Fruit fly (Drosophila melanogaster) whole organism, embryonic: Measurements from ENCODE around the gene pHCl-2.

Experiments used
- B-H2 ChIP-seq: fragments of 200-800 bp; sonication (Bioruptor generic); optimal IDR thresholded peaks from 2 replicates; lab custom pipeline; 2018; ENCODE audit warnings: missing biosample characterization, mild to moderate bottlenecking, missing genetic modification characterization
- Bdp1 ChIP-seq: fragments of 200-800 bp; sonication (Bioruptor generic); optimal IDR thresholded peaks from 3 replicates; lab custom pipeline; 2016; ENCODE audit warnings: missing biosample characterization, missing genetic modification characterization
- CG10274 ChIP-seq: fragments of 200-800 bp; sonication (Bioruptor generic); optimal IDR thresholded peaks from 3 replicates; lab custom pipeline; 2017; ENCODE audit warnings: missing biosample characterization, mild to moderate bottlenecking, missing genetic modification characterization
- CG17328 ChIP-seq: fragments of 200-800 bp; sonication (Bioruptor generic); IDR thresholded peaks from 2 replicates; pipeline ENCODE4 v1.3.6; 2022; ENCODE audit warnings: missing biosample characterization, missing genetic modification characterization
- CG1832 ChIP-seq: fragments of 200-800 bp; sonication (Bioruptor generic); optimal IDR thresholded peaks from 2 replicates; lab custom pipeline; 2017; ENCODE audit warnings: missing biosample characterization, mild to moderate bottlenecking, missing genetic modification characterization, inconsistent platforms
- CG18599 ChIP-seq: fragments of 200-800 bp; sonication (Bioruptor generic); optimal IDR thresholded peaks from 3 replicates; lab custom pipeline; 2017; ENCODE audit warnings: missing biosample characterization, missing genetic modification characterization, mild to moderate bottlenecking, moderate library complexity, missing genetic modification reagents
- CG18619 ChIP-seq: fragments of 200-800 bp; sonication (Bioruptor generic); optimal IDR thresholded peaks from 3 replicates; lab custom pipeline; 2017; ENCODE audit warnings: missing biosample characterization, mild to moderate bottlenecking, missing genetic modification characterization
- CG2120 ChIP-seq: fragments of 200-800 bp; sonication (Bioruptor generic); optimal IDR thresholded peaks from 3 replicates; lab custom pipeline; 2016; ENCODE audit warnings: missing biosample characterization, missing genetic modification characterization
- CG3995 ChIP-seq: fragments of 200-800 bp; sonication (Bioruptor generic); optimal IDR thresholded peaks from 3 replicates; lab custom pipeline; 2016; ENCODE audit warnings: missing biosample characterization, missing genetic modification characterization
- CG6683 ChIP-seq: fragments of 200-800 bp; sonication (Bioruptor generic); optimal IDR thresholded peaks from 2 replicates; lab custom pipeline; 2017; ENCODE audit warnings: missing biosample characterization, mild to moderate bottlenecking, missing genetic modification characterization, missing genetic modification reagents
- CG6689 ChIP-seq: fragments of 200-800 bp; sonication (Bioruptor generic); IDR thresholded peaks from 2 replicates; pipeline ENCODE4 v1.3.6; 2022; ENCODE audit warnings: missing biosample characterization, missing genetic modification characterization
- CG7556 ChIP-seq: fragments of 200-800 bp; sonication (Bioruptor generic); optimal IDR thresholded peaks from 2 replicates; lab custom pipeline; 2017; ENCODE audit warnings: missing biosample characterization, mild to moderate bottlenecking, missing genetic modification characterization
- CTCF ChIP-seq: fragments of 200-800 bp; sonication (Bioruptor generic); optimal IDR thresholded peaks from 2 replicates; lab custom pipeline; 2017; ENCODE audit warnings: missing biosample characterization, mild to moderate bottlenecking, missing genetic modification characterization, moderate library complexity
- Chrac-16 ChIP-seq: fragments of 200-800 bp; sonication (Bioruptor generic); optimal IDR thresholded peaks from 3 replicates; lab custom pipeline; 2016; ENCODE audit warnings: missing biosample characterization, missing genetic modification characterization
- D19B ChIP-seq: fragments of 200-800 bp; sonication (Bioruptor generic); optimal IDR thresholded peaks from 2 replicates; lab custom pipeline; 2017; ENCODE audit warnings: missing biosample characterization, mild to moderate bottlenecking, missing genetic modification characterization
- Doc2 ChIP-seq: fragments of 200-800 bp; sonication (Bioruptor generic); IDR thresholded peaks from 2 replicates; pipeline ENCODE4 v1.3.6; 2022; ENCODE audit warnings: missing biosample characterization, missing genetic modification characterization
- Dp ChIP-seq: fragments of 200-800 bp; sonication (Bioruptor generic); optimal IDR thresholded peaks from 2 replicates; lab custom pipeline; 2018; ENCODE audit warnings: missing biosample characterization, mild to moderate bottlenecking, missing genetic modification characterization, moderate library complexity
- ERR ChIP-seq: fragments of 200-800 bp; sonication (Bioruptor generic); optimal IDR thresholded peaks from 2 replicates; lab custom pipeline; 2016; ENCODE audit warnings: missing biosample characterization, missing genetic modification characterization
- Fer1 ChIP-seq: fragments of 200-800 bp; sonication (Bioruptor generic); optimal IDR thresholded peaks from 2 replicates; lab custom pipeline; 2017; ENCODE audit warnings: missing biosample characterization, mild to moderate bottlenecking, missing genetic modification characterization
- Meics ChIP-seq: fragments of 200-800 bp; sonication (Bioruptor generic); optimal IDR thresholded peaks from 2 replicates; lab custom pipeline; 2017; ENCODE audit warnings: missing biosample characterization, mild to moderate bottlenecking, missing genetic modification characterization
- Nf-YA ChIP-seq: fragments of 200-800 bp; sonication (Bioruptor generic); IDR thresholded peaks from 2 replicates; pipeline ENCODE4 v1.3.6; 2022; ENCODE audit warnings: missing biosample characterization, missing genetic modification characterization
- Sox102F ChIP-seq: fragments of 200-800 bp; sonication (Bioruptor generic); optimal IDR thresholded peaks from 2 replicates; lab custom pipeline; 2018; ENCODE audit warnings: missing biosample characterization, mild to moderate bottlenecking, missing genetic modification characterization, moderate library complexity
- TFAM ChIP-seq: fragments of 200-800 bp; sonication (Bioruptor generic); optimal IDR thresholded peaks from 2 replicates; lab custom pipeline; 2017; ENCODE audit warnings: missing biosample characterization, missing genetic modification characterization, inconsistent platforms
- ash1 ChIP-seq: fragments of 200-800 bp; sonication (Bioruptor generic); optimal IDR thresholded peaks from 2 replicates; lab custom pipeline; 2018; ENCODE audit warnings: missing biosample characterization, mild to moderate bottlenecking, missing genetic modification characterization
- bbx ChIP-seq: fragments of 200-800 bp; sonication (Bioruptor generic); IDR thresholded peaks from 2 replicates; pipeline ENCODE4 v1.3.6; 2022; ENCODE audit warnings: missing biosample characterization, missing genetic modification characterization; ENCODE audit not compliant: partially characterized antibody
- cas ChIP-seq: fragments of 200-800 bp; sonication (Bioruptor generic); IDR thresholded peaks from 2 replicates; pipeline ENCODE4 v1.3.6; 2022; ENCODE audit warnings: missing biosample characterization, missing genetic modification characterization
- crol ChIP-seq: fragments of 200-800 bp; sonication (Bioruptor generic); IDR thresholded peaks from 2 replicates; pipeline ENCODE4 v1.3.6; 2022; ENCODE audit warnings: missing biosample characterization, missing genetic modification characterization
- eyg ChIP-seq: fragments of 200-800 bp; sonication (Bioruptor generic); optimal IDR thresholded peaks from 3 replicates; lab custom pipeline; 2016; ENCODE audit warnings: missing biosample characterization, missing genetic modification characterization
- fd102C ChIP-seq: fragments of 200-800 bp; sonication (Bioruptor generic); optimal IDR thresholded peaks from 2 replicates; lab custom pipeline; 2018; ENCODE audit warnings: missing biosample characterization, mild to moderate bottlenecking, missing genetic modification characterization, moderate library complexity
- fd3F ChIP-seq: fragments of 200-800 bp; sonication (Bioruptor generic); optimal IDR thresholded peaks from 2 replicates; lab custom pipeline; 2018; ENCODE audit warnings: missing biosample characterization, mild to moderate bottlenecking, missing genetic modification characterization, moderate library complexity
- h ChIP-seq: fragments of >200 bp; optimal IDR thresholded peaks from 2 replicates; lab custom pipeline; 2017
- lab ChIP-seq: fragments of 200-800 bp; sonication (Bioruptor generic); optimal IDR thresholded peaks from 3 replicates; lab custom pipeline; 2017; ENCODE audit warnings: missing biosample characterization, missing genetic modification characterization, mild to moderate bottlenecking, moderate library complexity, missing genetic modification reagents
- oc ChIP-seq: fragments of 200-800 bp; sonication (Bioruptor generic); optimal IDR thresholded peaks from 2 replicates; lab custom pipeline; 2018; ENCODE audit warnings: missing biosample characterization, mild to moderate bottlenecking, missing genetic modification characterization, moderate library complexity
- odd ChIP-seq: fragments of 200-800 bp; sonication (Bioruptor generic); optimal IDR thresholded peaks from 2 replicates; lab custom pipeline; 2017; ENCODE audit warnings: missing biosample characterization, mild to moderate bottlenecking, missing genetic modification characterization
- p53 ChIP-seq: fragments of 200-800 bp; sonication (Bioruptor generic); optimal IDR thresholded peaks from 2 replicates; lab custom pipeline; 2016; ENCODE audit warnings: missing biosample characterization, missing genetic modification characterization
- pnt ChIP-seq: fragments of 200-800 bp; sonication (Bioruptor generic); optimal IDR thresholded peaks from 3 replicates; lab custom pipeline; 2016; ENCODE audit warnings: missing biosample characterization, missing genetic modification characterization
- psq ChIP-seq: fragments of 200-800 bp; sonication (Bioruptor generic); optimal IDR thresholded peaks from 2 replicates; lab custom pipeline; 2017; ENCODE audit warnings: missing biosample characterization, missing genetic modification characterization
- ranshi ChIP-seq: fragments of 200-800 bp; sonication (Bioruptor generic); IDR thresholded peaks from 2 replicates; pipeline ENCODE4 v1.3.6; 2022; ENCODE audit warnings: missing biosample characterization, missing genetic modification characterization
- run ChIP-seq: fragments of 200-800 bp; sonication (Bioruptor generic); optimal IDR thresholded peaks from 3 replicates; lab custom pipeline; 2018; ENCODE audit warnings: missing biosample characterization, mild to moderate bottlenecking, missing genetic modification characterization
- sc ChIP-seq, 3 experiments: fragments of >200 bp in 2 of 3; fragments of 200-800 bp in 1 of 3; sonication (Bioruptor generic) in 1 of 3; optimal IDR thresholded peaks; 2 replicates in 2 of 3; 3 replicates in 1 of 3; lab custom pipeline; 2017; ENCODE audit warnings: mild to moderate bottlenecking in 1 of 3, missing biosample characterization in 1 of 3, missing genetic modification characterization in 1 of 3, missing genetic modification reagents in 1 of 3
- sim ChIP-seq: fragments of 200-800 bp; sonication (Bioruptor generic); IDR thresholded peaks from 2 replicates; pipeline ENCODE4 v1.3.6; 2022; ENCODE audit warnings: missing biosample characterization, missing genetic modification characterization
- tna ChIP-seq: fragments of 200-800 bp; sonication (Bioruptor generic); IDR thresholded peaks from 2 replicates; pipeline ENCODE4 v1.3.6; 2022; ENCODE audit warnings: missing biosample characterization, missing genetic modification characterization; ENCODE audit not compliant: partially characterized antibody
- wdn ChIP-seq: fragments of 200-800 bp; sonication (Bioruptor generic); IDR thresholded peaks from 2 replicates; pipeline ENCODE4 v1.3.6; 2022; ENCODE audit warnings: missing biosample characterization, missing genetic modification characterization

Gene pHCl-2

dm6 chr3R:31325055-31325454, 19.9 kb upstream of the pHCl-2 start (continued):
- TF ChIP-seq CG7556 (GFP tag; lab: Kevin White, UChicago), result peak; percentile 63
- TF ChIP-seq eyg, result no peak
- TF ChIP-seq bbx (GFP tag; lab: Robert Waterston, UW), result no peak
- TF ChIP-seq Meics (GFP tag; lab: Kevin White, UChicago), result peak; percentile 72
- peak; percentile 11 for TF ChIP-seq CG18619
- no peak for TF ChIP-seq CG1832 (GFP tag; lab: Kevin White, UChicago)
- peak; percentile 80 for TF ChIP-seq Sox102F (GFP tag; lab: Kevin White, UChicago)
- no peak for TF ChIP-seq psq (GFP tag; lab: Kevin White, UChicago)
- peak; percentile 24; the same call in 1 of the 2 replicates for TF ChIP-seq wdn (GFP tag; lab: Robert Waterston, UW)
- peak; percentile 83 for TF ChIP-seq Nf-YA (GFP tag; lab: Robert Waterston, UW)
- peak; percentile 51 for TF ChIP-seq CG10274 (GFP tag; lab: Kevin White, UChicago)
- TF ChIP-seq p53 (GFP tag; lab: Kevin White, UChicago), result no peak
- no peak for TF ChIP-seq sim (GFP tag; lab: Robert Waterston, UW)
- TF ChIP-seq CG2120 (GFP tag; lab: Kevin White, UChicago), result peak; percentile 39
- TF ChIP-seq lab (GFP tag; lab: Kevin White, UChicago), result peak; percentile 86
- TF ChIP-seq B-H2 (GFP tag; lab: Kevin White, UChicago), result no peak
- no peak for TF ChIP-seq D19B (GFP tag; lab: Kevin White, UChicago)
- TF ChIP-seq fd3F (GFP tag; lab: Kevin White, UChicago), result peak; percentile 9
- no peak for TF ChIP-seq fd102C
- peak; percentile 32 for TF ChIP-seq Chrac-16 (GFP tag; lab: Kevin White, UChicago)
- TF ChIP-seq crol (GFP tag; lab: Robert Waterston, UW), result no peak
- peak; percentile 3 for TF ChIP-seq TFAM
- peak; percentile 45 for TF ChIP-seq CTCF (GFP tag; lab: Kevin White, UChicago)
- peak; percentile 20 for TF ChIP-seq CG6683 (GFP tag; lab: Kevin White, UChicago)
- peak; percentile 75 for TF ChIP-seq ranshi
- peak; percentile 29 for TF ChIP-seq run (tag; lab: Kevin White, UChicago)
- no peak for TF ChIP-seq sc (optimal IDR thresholded peaks at IDR 0.05; lab: Kevin White, UChicago)
- TF ChIP-seq sc (GFP tag; optimal IDR thresholded peaks at IDR 0.05; lab: Kevin White, UChicago), result peak; percentile 51
- peak; percentile 78 for TF ChIP-seq CG17328 (GFP tag; lab: Robert Waterston, UW)
- TF ChIP-seq Doc2 (GFP tag; lab: Robert Waterston, UW), result no peak
- no peak for TF ChIP-seq h (lab: Kevin White, UChicago)
- TF ChIP-seq ash1, result no peak
- peak; percentile 83 for TF ChIP-seq CG6689 (GFP tag; lab: Robert Waterston, UW)
- TF ChIP-seq ERR (GFP tag; lab: Kevin White, UChicago), result no peak
- peak; percentile 71 for TF ChIP-seq oc (tag; lab: Kevin White, UChicago)
- no peak for TF ChIP-seq Dp (GFP tag; lab: Kevin White, UChicago)
- TF ChIP-seq cas, result 0 out of 2 replicates have a peak, but pooled peaks have one; percentile 37
- peak; percentile 82 for TF ChIP-seq Fer1
- TF ChIP-seq Bdp1 (GFP tag; lab: Kevin White, UChicago), result no peak
- peak; percentile 35 for TF ChIP-seq pnt
- no peak for TF ChIP-seq CG3995 (GFP tag; lab: Kevin White, UChicago)
- no peak for TF ChIP-seq tna (GFP tag; lab: Robert Waterston, UW)
- peak; percentile 43 for TF ChIP-seq odd (GFP tag; lab: Kevin White, UChicago)
- TF ChIP-seq CG18599 (GFP tag; lab: Kevin White, UChicago), result peak; percentile 86
